Worm (Caenorhabditis elegans) whole organism, L4/young adult: ENCODE data around the gene D1086.2.

Experiments used
- dao-5 ChIP-seq: sonication (generic microtip); optimal IDR thresholded peaks from 2 replicates; lab custom pipeline; 2016; ENCODE audit warnings: missing genotype, missing genetic modification characterization, moderate library complexity, missing compliant biosample characterization
- him-1 ChIP-seq: sonication (generic microtip); optimal IDR thresholded peaks from 2 replicates; lab custom pipeline; 2016; ENCODE audit warnings: missing genotype, missing genetic modification reagents, missing genetic modification characterization, missing compliant biosample characterization

- no peak for TF ChIP-seq dao-5 (tag; lab: Kevin White, UChicago)
- no peak for TF ChIP-seq him-1
These were observed 14.5 kb downstream of the D1086.2 start, which contains the start of gene D1086.7 for ce11 chrV:14083970-14084369.
